5 fruit fly cellular contexts compared by ENCODE assay signal in genomic region chrX:6353613-6353986, dm6.
TF ChIP-seq lines count a peak whose summit lies in the region.

No protein-coding gene starts in this region.

- peak; percentile 16 for TF ChIP-seq CTCF in whole organism, embryonic (GFP tag; optimal IDR thresholded peaks at IDR 0.05; lab: Kevin White, UChicago)

TF ChIP-seq in whole organism, adult, 20 proteins besides CTCF, POLR2A, EP300 and RAD21 (continues in another document):
- TF ChIP-seq toe (GFP tag; optimal IDR thresholded peaks at IDR 0.05; lab: Kevin White, UChicago), result peak; percentile 43
- no peak for TF ChIP-seq Hr96 (GFP tag; optimal IDR thresholded peaks at IDR 0.05; lab: Kevin White, UChicago)
- peak; percentile 54 for TF ChIP-seq CG12768 (GFP tag; optimal IDR thresholded peaks at IDR 0.05; lab: Kevin White, UChicago)
- peak; percentile 80 for TF ChIP-seq CG11617 (GFP tag; optimal IDR thresholded peaks at IDR 0.05; lab: Kevin White, UChicago)
- no peak for TF ChIP-seq cnc (optimal IDR thresholded peaks at IDR 0.05; lab: Kevin White, UChicago)
- TF ChIP-seq CG33017 (tag; optimal IDR thresholded peaks at IDR 0.05; lab: Kevin White, UChicago), result peak; percentile 52
- TF ChIP-seq cic (GFP tag; optimal IDR thresholded peaks at IDR 0.05; lab: Kevin White, UChicago), result no peak
- peak; percentile 79 for TF ChIP-seq bab1 (GFP tag; optimal IDR thresholded peaks at IDR 0.05; lab: Kevin White, UChicago)
- TF ChIP-seq ovo (GFP tag; optimal IDR thresholded peaks at IDR 0.05; lab: Kevin White, UChicago), result peak; percentile 23
- TF ChIP-seq CG5204 (GFP tag; optimal IDR thresholded peaks at IDR 0.05; lab: Kevin White, UChicago), result peak; percentile 49
- TF ChIP-seq kay (GFP tag; lab: Kevin White, UChicago; ENCODE audit: borderline replicate concordance), result peak; percentile 50
- TF ChIP-seq CG14711 (tag; optimal IDR thresholded peaks at IDR 0.05; lab: Kevin White, UChicago), result peak; percentile 77
- TF ChIP-seq Clk (GFP tag; optimal IDR thresholded peaks at IDR 0.05; lab: Kevin White, UChicago), result peak; percentile 21
- TF ChIP-seq tj (GFP tag; optimal IDR thresholded peaks at IDR 0.05; lab: Kevin White, UChicago), result peak; percentile 83
- peak; percentile 27 for TF ChIP-seq Crg-1 (GFP tag; optimal IDR thresholded peaks at IDR 0.05; lab: Kevin White, UChicago)
- TF ChIP-seq Mnt (GFP tag; optimal IDR thresholded peaks at IDR 0.05; lab: Kevin White, UChicago), result peak; percentile 15
- peak; percentile 78 for TF ChIP-seq CG7101 (tag; optimal IDR thresholded peaks at IDR 0.05; lab: Kevin White, UChicago)
- peak; percentile 73 for TF ChIP-seq CG7045 (GFP tag; optimal IDR thresholded peaks at IDR 0.05; lab: Kevin White, UChicago)

TF ChIP-seq in whole organism, embryonic, 481 proteins besides CTCF, POLR2A, EP300 and RAD21 (continues in another document):
- TF ChIP-seq nmo (GFP tag; optimal IDR thresholded peaks at IDR 0.05; lab: Kevin White, UChicago) (peak; percentile 94), Oaz (GFP tag; IDR thresholded peaks at IDR 0.05; lab: Robert Waterston, UW) (peak; percentile 61; the same call in 1 of the 2 replicates), fd102C (GFP tag; optimal IDR thresholded peaks at IDR 0.05; lab: Kevin White, UChicago) (no peak), dati (GFP tag; IDR thresholded peaks at IDR 0.05; lab: Robert Waterston, UW) (0 out of 2 replicates have a peak, but pooled peaks have one; percentile 25), Abd-B (GFP tag; optimal IDR thresholded peaks at IDR 0.05; lab: Kevin White, UChicago) (peak; percentile 80), Doc3 (GFP tag; IDR thresholded peaks at IDR 0.05; lab: Robert Waterston, UW; ENCODE audit: partially characterized antibody) (no peak), CG3726 (GFP tag; IDR thresholded peaks at IDR 0.05; lab: Robert Waterston, UW) (peak; percentile 77), Camta (GFP tag; optimal IDR thresholded peaks at IDR 0.05; lab: Kevin White, UChicago) (no peak), zfh1 (GFP tag; IDR thresholded peaks at IDR 0.05; lab: Robert Waterston, UW) (peak; percentile 75), sr (GFP tag; IDR thresholded peaks at IDR 0.05; lab: Robert Waterston, UW) (0 out of 3 replicates have a peak, but pooled peaks have one; percentile 8), CG10431 (GFP tag; optimal IDR thresholded peaks at IDR 0.05; lab: Kevin White, UChicago) (peak; percentile 70), CG14667 (GFP tag; IDR thresholded peaks at IDR 0.05; lab: Robert Waterston, UW) (peak; percentile 42; the same call in 1 of the 2 replicates), CG3065 (GFP tag; optimal IDR thresholded peaks at IDR 0.05; lab: Kevin White, UChicago) (peak; percentile 31), Sox102F (GFP tag; optimal IDR thresholded peaks at IDR 0.05; lab: Kevin White, UChicago) (peak; percentile 89), CG3838 (GFP tag; optimal IDR thresholded peaks at IDR 0.05; lab: Kevin White, UChicago) (no peak), Ets65A (GFP tag; lab: Kevin White, UChicago) (peak; percentile 79), TFAM (GFP tag; optimal IDR thresholded peaks at IDR 0.05; lab: Kevin White, UChicago) (peak; percentile 48), chif (GFP tag; optimal IDR thresholded peaks at IDR 0.05; lab: Kevin White, UChicago) (peak in 1 of 2 experiments; percentile 48)

TF ChIP-seq in whole organism, prepupa, 60 proteins besides CTCF, POLR2A, EP300 and RAD21 (continues in another document):
- peak; percentile 15 for TF ChIP-seq Eip93F (GFP tag; optimal IDR thresholded peaks at IDR 0.05; lab: Kevin White, UChicago)
- TF ChIP-seq ss (GFP tag; optimal IDR thresholded peaks at IDR 0.05; lab: Kevin White, UChicago), result peak in 1 of 2 experiments; percentile 40
- TF ChIP-seq CG6163 (GFP tag; IDR thresholded peaks at IDR 0.05; lab: Robert Waterston, UW), result peak; percentile 71
- no peak for TF ChIP-seq Ets21C (GFP tag; optimal IDR thresholded peaks at IDR 0.05; lab: Kevin White, UChicago)
- peak; percentile 59 for TF ChIP-seq Eip75B (GFP tag; optimal IDR thresholded peaks at IDR 0.05; lab: Kevin White, UChicago)
- peak; percentile 43 for TF ChIP-seq CG11902 (GFP tag; optimal IDR thresholded peaks at IDR 0.05; lab: Kevin White, UChicago)
- TF ChIP-seq CG16779 (tag; optimal IDR thresholded peaks at IDR 0.05; lab: Kevin White, UChicago), result no peak
- TF ChIP-seq vri (GFP tag; optimal IDR thresholded peaks at IDR 0.05; lab: Kevin White, UChicago), result no peak
- peak; percentile 54 for TF ChIP-seq Hr4 (GFP tag; optimal IDR thresholded peaks at IDR 0.05; lab: Kevin White, UChicago)
- TF ChIP-seq CG8119 (GFP tag; IDR thresholded peaks at IDR 0.05; lab: Robert Waterston, UW), result peak; percentile 82
- peak; percentile 54 for TF ChIP-seq CG7368 (GFP tag; optimal IDR thresholded peaks at IDR 0.05; lab: Kevin White, UChicago)
- peak; percentile 24 for TF ChIP-seq fd59A (GFP tag; optimal IDR thresholded peaks at IDR 0.05; lab: Kevin White, UChicago)
- peak; percentile 79 for TF ChIP-seq Smox (GFP tag; optimal IDR thresholded peaks at IDR 0.05; lab: Kevin White, UChicago)
- TF ChIP-seq Met (GFP tag; optimal IDR thresholded peaks at IDR 0.05; lab: Kevin White, UChicago), result peak; percentile 72
- peak; percentile 57 for TF ChIP-seq Gug (GFP tag; IDR thresholded peaks at IDR 0.05; lab: Robert Waterston, UW)
- peak; percentile 27 for TF ChIP-seq CG8319 (GFP tag; optimal IDR thresholded peaks at IDR 0.05; lab: Kevin White, UChicago)
- TF ChIP-seq dac (GFP tag; optimal IDR thresholded peaks at IDR 0.05; lab: Kevin White, UChicago), result peak; percentile 17
- no peak for TF ChIP-seq Hr38 (GFP tag; optimal IDR thresholded peaks at IDR 0.05; lab: Kevin White, UChicago)
- peak; percentile 39 for TF ChIP-seq Lpt (GFP tag; optimal IDR thresholded peaks at IDR 0.05; lab: Kevin White, UChicago)

TF ChIP-seq in whole organism, pupa, 21 proteins besides CTCF, POLR2A, EP300 and RAD21:
- TF ChIP-seq rn (GFP tag; IDR thresholded peaks at IDR 0.05; lab: Robert Waterston, UW) (0 out of 2 replicates have a peak, but pooled peaks have one; percentile 23), CG8159 (tag; optimal IDR thresholded peaks at IDR 0.05; lab: Kevin White, UChicago) (peak; percentile 71), CG14655 (GFP tag; optimal IDR thresholded peaks at IDR 0.05; lab: Kevin White, UChicago) (peak; percentile 78), CG15710 (tag; optimal IDR thresholded peaks at IDR 0.05; lab: Kevin White, UChicago) (peak; percentile 59), CG13204 (GFP tag; optimal IDR thresholded peaks at IDR 0.05; lab: Kevin White, UChicago) (no peak), Pif1B (GFP tag; optimal IDR thresholded peaks at IDR 0.05; lab: Kevin White, UChicago) (peak; percentile 23), gl (tag; optimal IDR thresholded peaks at IDR 0.05; lab: Kevin White, UChicago) (no peak), CG34367 (tag; optimal IDR thresholded peaks at IDR 0.05; lab: Kevin White, UChicago) (peak; percentile 10), fd96Ca (GFP tag; IDR thresholded peaks at IDR 0.05; lab: Robert Waterston, UW) (no peak), CG17806 (tag; optimal IDR thresholded peaks at IDR 0.05; lab: Kevin White, UChicago) (peak; percentile 49), Ets98B (GFP tag; IDR thresholded peaks at IDR 0.05; lab: Robert Waterston, UW) (peak; percentile 34), CG9948 (tag; optimal IDR thresholded peaks at IDR 0.05; lab: Kevin White, UChicago) (peak; percentile 51), CG10348 (GFP tag; IDR thresholded peaks at IDR 0.05; lab: Robert Waterston, UW) (no peak), Snoo (tag; optimal IDR thresholded peaks at IDR 0.05; lab: Kevin White, UChicago) (peak; percentile 72), Pif1A (GFP tag; optimal IDR thresholded peaks at IDR 0.05; lab: Kevin White, UChicago) (peak; percentile 48), CG32121 (GFP tag; IDR thresholded peaks at IDR 0.05; lab: Robert Waterston, UW) (peak; percentile 71), CG8301 (tag; optimal IDR thresholded peaks at IDR 0.05; lab: Kevin White, UChicago) (peak; percentile 72), CG12605 (GFP tag; IDR thresholded peaks at IDR 0.05; lab: Robert Waterston, UW) (no peak), D1 (tag; optimal IDR thresholded peaks at IDR 0.05; lab: Kevin White, UChicago) (no peak), CG4496 (GFP tag; IDR thresholded peaks at IDR 0.05; lab: Robert Waterston, UW) (peak; percentile 61; the same call in 2 of the 3 replicates), EcR (GFP tag; optimal IDR thresholded peaks at IDR 0.05; lab: Kevin White, UChicago) (no peak)

TF ChIP-seq in whole organism, wandering third instar larva, 38 proteins besides CTCF, POLR2A, EP300 and RAD21 (continues in another document):
- TF ChIP-seq psq (GFP tag; optimal IDR thresholded peaks at IDR 0.05; lab: Kevin White, UChicago) (peak; percentile 70), dl (GFP tag; optimal IDR thresholded peaks at IDR 0.05; lab: Kevin White, UChicago; ENCODE audit: insufficient read depth in 1 of 2, partially characterized antibody in 2 of 2) (no peak), Hnf4 (GFP tag; optimal IDR thresholded peaks at IDR 0.05; lab: Kevin White, UChicago) (peak; percentile 40), Myc (optimal IDR thresholded peaks at IDR 0.05; lab: Kevin White, UChicago) (no peak), Rel (GFP tag; optimal IDR thresholded peaks at IDR 0.05; lab: Kevin White, UChicago) (no peak), Rel (tag; optimal IDR thresholded peaks at IDR 0.05; lab: Kevin White, UChicago) (peak; percentile 31), foxo (GFP tag; optimal IDR thresholded peaks at IDR 0.05; lab: Kevin White, UChicago) (peak in 1 of 2 experiments; percentile 84), Dfd (GFP tag; optimal IDR thresholded peaks at IDR 0.05; lab: Kevin White, UChicago) (peak; percentile 79), lola (GFP tag; optimal IDR thresholded peaks at IDR 0.05; lab: Kevin White, UChicago) (no peak), br (GFP tag; optimal IDR thresholded peaks at IDR 0.05; lab: Kevin White, UChicago) (peak; percentile 35), CrebA (GFP tag; optimal IDR thresholded peaks at IDR 0.05; lab: Kevin White, UChicago; ENCODE audit: borderline replicate concordance) (no peak), sv (GFP tag; optimal IDR thresholded peaks at IDR 0.05; lab: Kevin White, UChicago) (peak; percentile 66), fru (GFP tag; optimal IDR thresholded peaks at IDR 0.05; lab: Kevin White, UChicago) (peak; percentile 52), usp (GFP tag; optimal IDR thresholded peaks at IDR 0.05; lab: Kevin White, UChicago) (no peak), h (GFP tag; optimal IDR thresholded peaks at IDR 0.05; lab: Kevin White, UChicago) (peak; percentile 67), CG9705 (GFP tag; optimal IDR thresholded peaks at IDR 0.05; lab: Kevin White, UChicago) (peak; percentile 45), Abd-B (GFP tag; optimal IDR thresholded peaks at IDR 0.05; lab: Kevin White, UChicago) (no peak), Sp1 (GFP tag; optimal IDR thresholded peaks at IDR 0.05; lab: Kevin White, UChicago) (peak; percentile 83), woc (GFP tag; optimal IDR thresholded peaks at IDR 0.05; lab: Kevin White, UChicago) (peak; percentile 7), HLH106 (tag; optimal IDR thresholded peaks at IDR 0.05; lab: Kevin White, UChicago) (peak; percentile 83), dmrt93B (GFP tag; optimal IDR thresholded peaks at IDR 0.05; lab: Kevin White, UChicago) (peak; percentile 70), rgr (GFP tag; optimal IDR thresholded peaks at IDR 0.05; lab: Kevin White, UChicago) (peak; percentile 77), tai (GFP tag; optimal IDR thresholded peaks at IDR 0.05; lab: Kevin White, UChicago) (peak; percentile 30)
